Worm (Caenorhabditis elegans) whole organism, early embryonic: ENCODE measurements around the gene srd-19.

Experiments used
- F13C5.2 ChIP-seq: sonication (generic microtip); optimal IDR thresholded peaks from 2 replicates; lab custom pipeline; 2017; ENCODE audit warnings: mild to moderate bottlenecking, missing genetic modification characterization, inconsistent platforms, missing compliant biosample characterization
- ceh-13 ChIP-seq: fragments of 200-800 bp; sonication (Bioruptor generic); optimal IDR thresholded peaks from 2 replicates; lab custom pipeline; 2018; ENCODE audit warnings: mild to moderate bottlenecking, missing genetic modification characterization, missing compliant biosample characterization
- flt-1 ChIP-seq: fragments of 200-800 bp; sonication (Bioruptor generic); IDR thresholded peaks from 2 replicates; pipeline ENCODE4 v1.3.6; 2022; ENCODE audit warnings: missing genetic modification characterization, missing compliant biosample characterization
- hmg-4 ChIP-seq: fragments of 200-800 bp; sonication (Bioruptor generic); optimal IDR thresholded peaks from 2 replicates; lab custom pipeline; 2018; ENCODE audit warnings: mild to moderate bottlenecking, missing genetic modification characterization, missing compliant biosample characterization
- pes-1 ChIP-seq: fragments of 200-800 bp; sonication (Bioruptor generic); IDR thresholded peaks from 2 replicates; pipeline ENCODE4 v1.3.6; 2022; ENCODE audit warnings: missing genetic modification reagents, missing genetic modification characterization, missing compliant biosample characterization

- TF ChIP-seq F13C5.2 (tag; lab: Kevin White, UChicago) (no peak), pes-1 (GFP tag; lab: Robert Waterston, UW) (no peak), flt-1 (GFP tag; lab: Robert Waterston, UW) (no peak), hmg-4 (GFP tag; lab: Kevin White, UChicago) (no peak), ceh-13 (GFP tag; lab: Kevin White, UChicago) (no peak)
Observed at ce11 chrV:13473467-13473866, 44.9 kb upstream of the srd-19 start, which contains the start of gene T10G3.1.
